Fruit fly (Drosophila melanogaster) whole organism, prepupa: Measurements from ENCODE around the gene ebd2.
A peak's percentile ranks its signal among the peaks of the same experiment; 100 is the strongest.

ENCODE experiments used
- Blimp-1 ChIP-seq: fragments of 200-800 bp; sonication (Bioruptor generic); optimal IDR thresholded peaks from 3 replicates; lab custom pipeline; 2017; ENCODE audit warnings: missing biosample characterization, missing genetic modification characterization, mild to moderate bottlenecking, moderate library complexity, missing genetic modification reagents
- CG10631 ChIP-seq: fragments of 200-800 bp; sonication (Bioruptor generic); optimal IDR thresholded peaks from 2 replicates; lab custom pipeline; 2016; ENCODE audit warnings: missing biosample characterization, missing genetic modification characterization
- CG10669 ChIP-seq: fragments of 200-800 bp; sonication (Bioruptor generic); optimal IDR thresholded peaks from 3 replicates; lab custom pipeline; 2018; ENCODE audit warnings: missing biosample characterization, mild to moderate bottlenecking, missing genetic modification characterization, moderate library complexity
- CG11762 ChIP-seq: fragments of 200-800 bp; sonication (Bioruptor generic); optimal IDR thresholded peaks from 3 replicates; lab custom pipeline; 2016; ENCODE audit warnings: missing biosample characterization, missing genetic modification characterization; ENCODE audit not compliant: insufficient read depth
- CG15336 ChIP-seq: fragments of 200-800 bp; sonication (Bioruptor generic); IDR thresholded peaks from 2 replicates; pipeline ENCODE4 v1.3.6; 2022; ENCODE audit warnings: missing biosample characterization, missing genetic modification characterization
- CG3032 ChIP-seq: fragments of 200-800 bp; optimal IDR thresholded peaks from 2 replicates; lab custom pipeline; 2019; ENCODE audit warnings: missing biosample characterization, mild to moderate bottlenecking, missing genetic modification characterization, moderate library complexity
- CG34406 ChIP-seq: fragments of 200-800 bp; sonication (Bioruptor generic); optimal IDR thresholded peaks from 3 replicates; lab custom pipeline; 2016; ENCODE audit warnings: missing biosample characterization, missing genetic modification characterization
- CG3919 ChIP-seq: fragments of 200-800 bp; sonication (Bioruptor generic); optimal IDR thresholded peaks from 3 replicates; lab custom pipeline; 2016; ENCODE audit warnings: missing biosample characterization, missing genetic modification characterization
- CG4318 ChIP-seq: fragments of 200-800 bp; sonication (Bioruptor generic); optimal IDR thresholded peaks from 3 replicates; lab custom pipeline; 2017; ENCODE audit warnings: missing biosample characterization, mild to moderate bottlenecking, missing genetic modification characterization
- CG6808 ChIP-seq: fragments of 200-800 bp; sonication (Bioruptor generic); optimal IDR thresholded peaks from 3 replicates; lab custom pipeline; 2017; ENCODE audit warnings: missing biosample characterization, missing genetic modification characterization, mild to moderate bottlenecking, moderate library complexity, missing genetic modification reagents
- CG6854 ChIP-seq: fragments of 200-800 bp; sonication (Bioruptor generic); optimal IDR thresholded peaks from 2 replicates; lab custom pipeline; 2017; ENCODE audit warnings: missing biosample characterization, mild to moderate bottlenecking, missing genetic modification characterization
- CG7368 ChIP-seq: fragments of 200-800 bp; sonication (Bioruptor generic); optimal IDR thresholded peaks from 3 replicates; lab custom pipeline; 2016; ENCODE audit warnings: missing biosample characterization, missing genetic modification characterization
- CG8119 ChIP-seq: fragments of 200-800 bp; sonication (Bioruptor generic); IDR thresholded peaks from 3 replicates; pipeline ENCODE4 v1.3.6; 2022; ENCODE audit warnings: missing biosample characterization, missing genetic modification characterization
- CG8632 ChIP-seq: fragments of 200-800 bp; sonication (Bioruptor generic); optimal IDR thresholded peaks from 3 replicates; lab custom pipeline; 2016; ENCODE audit warnings: missing biosample characterization, missing genetic modification characterization
- CG9139 ChIP-seq: fragments of 200-800 bp; sonication (Bioruptor generic); optimal IDR thresholded peaks from 3 replicates; lab custom pipeline; 2017; ENCODE audit warnings: missing biosample characterization, mild to moderate bottlenecking, missing genetic modification characterization
- Eip78C ChIP-seq: fragments of 200-800 bp; sonication (Bioruptor generic); peaks from one replicate; lab custom pipeline; 2016; ENCODE audit warnings: missing biosample characterization, missing genetic modification characterization
- Eip93F ChIP-seq: fragments of 200-800 bp; sonication (Bioruptor generic); optimal IDR thresholded peaks from 2 replicates; lab custom pipeline; 2016; ENCODE audit warnings: missing biosample characterization, mild to moderate bottlenecking, missing genetic modification characterization
- Gug ChIP-seq: fragments of 200-800 bp; sonication (Bioruptor generic); IDR thresholded peaks from 2 replicates; pipeline ENCODE4 v1.3.6; 2022; ENCODE audit warnings: missing biosample characterization, missing genetic modification characterization
- Hr39 ChIP-seq: fragments of 200-800 bp; sonication (Bioruptor generic); optimal IDR thresholded peaks from 2 replicates; lab custom pipeline; 2016; ENCODE audit warnings: missing biosample characterization, missing genetic modification characterization
- Hr4 ChIP-seq: fragments of 200-800 bp; sonication (Bioruptor generic); optimal IDR thresholded peaks from 3 replicates; lab custom pipeline; 2016; ENCODE audit warnings: missing biosample characterization, missing genetic modification characterization
- Met ChIP-seq: fragments of 200-800 bp; sonication (Bioruptor generic); optimal IDR thresholded peaks from 3 replicates; lab custom pipeline; 2016; ENCODE audit warnings: missing biosample characterization, missing genetic modification characterization
- OdsH ChIP-seq: fragments of 200-800 bp; sonication (Bioruptor generic); optimal IDR thresholded peaks from 3 replicates; lab custom pipeline; 2016; ENCODE audit warnings: missing biosample characterization, missing genetic modification characterization
- Smox ChIP-seq: fragments of 200-800 bp; sonication (Bioruptor generic); optimal IDR thresholded peaks from 3 replicates; lab custom pipeline; 2016; ENCODE audit warnings: missing biosample characterization, missing genetic modification characterization
- Sox102F ChIP-seq: fragments of 200-800 bp; sonication (Bioruptor generic); optimal IDR thresholded peaks from 2 replicates; lab custom pipeline; 2016; ENCODE audit warnings: missing biosample characterization, mild to moderate bottlenecking, missing genetic modification characterization
- Sox14 ChIP-seq: fragments of 200-800 bp; sonication (Bioruptor generic); optimal IDR thresholded peaks from 3 replicates; lab custom pipeline; 2016; ENCODE audit warnings: missing biosample characterization, missing genetic modification characterization
- Sox15 ChIP-seq: fragments of 200-800 bp; sonication (Bioruptor generic); optimal IDR thresholded peaks from 3 replicates; lab custom pipeline; 2016; ENCODE audit warnings: missing biosample characterization, missing genetic modification characterization
- cyc ChIP-seq: fragments of 200-800 bp; sonication (Bioruptor generic); optimal IDR thresholded peaks from 3 replicates; lab custom pipeline; 2016; ENCODE audit warnings: missing biosample characterization, missing genetic modification characterization
- esn ChIP-seq: fragments of 200-800 bp; sonication (Bioruptor generic); optimal IDR thresholded peaks from 2 replicates; lab custom pipeline; 2016; ENCODE audit warnings: missing biosample characterization, mild to moderate bottlenecking, missing genetic modification characterization, moderate library complexity
- fd59A ChIP-seq: fragments of 200-800 bp; sonication (Bioruptor generic); optimal IDR thresholded peaks from 2 replicates; lab custom pipeline; 2017; ENCODE audit warnings: missing biosample characterization, mild to moderate bottlenecking, missing genetic modification characterization, missing genetic modification reagents
- lz ChIP-seq: fragments of 200-800 bp; sonication (Bioruptor generic); optimal IDR thresholded peaks from 3 replicates; lab custom pipeline; 2016; ENCODE audit warnings: missing biosample characterization, missing genetic modification characterization
- net ChIP-seq: fragments of 200-800 bp; sonication (Bioruptor generic); optimal IDR thresholded peaks from 3 replicates; lab custom pipeline; 2016; ENCODE audit warnings: missing biosample characterization, missing genetic modification characterization
- pdm3 ChIP-seq: fragments of 200-800 bp; sonication (Bioruptor generic); optimal IDR thresholded peaks from 3 replicates; lab custom pipeline; 2016; ENCODE audit warnings: missing biosample characterization, missing genetic modification characterization
- salr ChIP-seq, 2 experiments: fragments of 200-800 bp; sonication (Bioruptor generic); optimal IDR thresholded peaks; 3 replicates each; lab custom pipeline; 2016 to 2018; ENCODE audit warnings: missing biosample characterization in 2 of 2, missing genetic modification characterization in 2 of 2, mild to moderate bottlenecking in 1 of 2
- ss ChIP-seq, 2 experiments: fragments of 200-800 bp; sonication (Bioruptor generic); optimal IDR thresholded peaks; 2 replicates in 1 of 2; 3 replicates in 1 of 2; lab custom pipeline; 2017 to 2018; ENCODE audit warnings: mild to moderate bottlenecking in 2 of 2, missing biosample characterization in 2 of 2, missing genetic modification characterization in 2 of 2, moderate library complexity in 1 of 2
- svp ChIP-seq: fragments of 200-800 bp; sonication (Bioruptor generic); peaks from one replicate; lab custom pipeline; 2016; ENCODE audit warnings: missing biosample characterization, missing genetic modification characterization
- topi ChIP-seq: fragments of 200-800 bp; sonication (Bioruptor generic); optimal IDR thresholded peaks from 3 replicates; lab custom pipeline; 2016; ENCODE audit warnings: missing biosample characterization, missing genetic modification characterization

The ebd2 gene

dm6 chr3L:21363926-21364537 lies 14.9 kb upstream of the ebd2 start (continued):
- TF ChIP-seq CG8632 (GFP tag; lab: Kevin White, UChicago), result no peak
- TF ChIP-seq CG10669 (GFP tag; lab: Kevin White, UChicago), result peak; percentile 6
- TF ChIP-seq CG3919 (GFP tag; lab: Kevin White, UChicago), result no peak
- no peak for TF ChIP-seq CG11762
- TF ChIP-seq Sox102F, result no peak
- peak; percentile 29 for TF ChIP-seq pdm3 (GFP tag; lab: Kevin White, UChicago)
- no peak for TF ChIP-seq CG15336
- TF ChIP-seq CG3032 (tag; lab: Kevin White, UChicago), result no peak
- no peak for TF ChIP-seq ss (GFP tag; optimal IDR thresholded peaks at IDR 0.05; lab: Kevin White, UChicago)
- no peak for TF ChIP-seq CG6808 (GFP tag; lab: Kevin White, UChicago)

- no peak for TF ChIP-seq CG15336
- no peak for TF ChIP-seq esn (GFP tag; lab: Kevin White, UChicago)
- no peak for TF ChIP-seq CG34406 (GFP tag; lab: Kevin White, UChicago)
- no peak for TF ChIP-seq lz (GFP tag; lab: Kevin White, UChicago)
- no peak for TF ChIP-seq Met (GFP tag; lab: Kevin White, UChicago)
- TF ChIP-seq Blimp-1, result no peak
- no peak for TF ChIP-seq svp (GFP tag; lab: Kevin White, UChicago)
- TF ChIP-seq Sox14 (GFP tag; lab: Kevin White, UChicago), result no peak
- no peak for TF ChIP-seq Hr39
Observed at dm6 chr3L:21359879-21360278, 10.8 kb upstream of the ebd2 start, which contains the start of gene CG32440. CG32440 (plus strand) TSS chr3L:21360179.

- TF ChIP-seq Sox15 (no peak), Sox102F (no peak), Hr39 (no peak), Gug (GFP tag; lab: Robert Waterston, UW) (no peak), Smox (GFP tag; lab: Kevin White, UChicago) (no peak), CG4318 (GFP tag; lab: Kevin White, UChicago) (no peak), fd59A (GFP tag; lab: Kevin White, UChicago) (no peak), salr (GFP tag; optimal IDR thresholded peaks at IDR 0.05; lab: Kevin White, UChicago) (no peak), Eip78C (GFP tag; lab: Kevin White, UChicago) (no peak), CG10631 (GFP tag; lab: Kevin White, UChicago) (no peak), cyc (GFP tag; lab: Kevin White, UChicago) (no peak), topi (no peak)
- TF ChIP-seq, all 60 proteins: peak for 0
Observed at dm6 chr3L:21357383-21357782, 8.3 kb upstream of the ebd2 start, which contains the start of gene CG32437. CG32437 (plus strand) TSS chr3L:21357683.

DNA sequence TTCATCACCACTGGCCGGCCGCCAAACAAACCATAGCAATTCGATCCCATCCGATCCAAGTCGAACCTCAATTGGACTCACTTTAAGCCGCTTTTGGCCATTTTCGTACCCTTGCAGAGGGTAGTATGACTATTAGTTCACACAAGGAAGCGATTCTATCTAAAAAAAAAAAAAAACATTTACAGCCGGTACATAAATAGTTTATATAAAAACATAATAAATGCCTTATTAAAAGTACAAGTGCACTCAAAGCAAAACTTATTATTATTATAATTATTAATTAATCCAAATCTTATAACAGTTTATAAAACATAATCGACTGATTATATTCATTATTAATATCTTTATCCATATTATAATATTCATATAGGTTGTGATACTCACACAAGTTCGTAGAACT lies 7.3 kb upstream of the ebd2 start, which contains the start of gene CG12971:
Gene CG12971 (minus strand): TSS at position 101 of the 400 bp plus-strand sequence.
- TF ChIP-seq CG8119 (GFP tag; lab: Robert Waterston, UW), result no peak
- no peak for TF ChIP-seq CG11762
- TF ChIP-seq CG7368 (GFP tag; lab: Kevin White, UChicago), result no peak
- TF ChIP-seq Gug (GFP tag; lab: Robert Waterston, UW), result no peak
- TF ChIP-seq CG6854, result no peak
- no peak for TF ChIP-seq net (GFP tag; lab: Kevin White, UChicago)
- no peak for TF ChIP-seq Eip93F (GFP tag; lab: Kevin White, UChicago)
- TF ChIP-seq Eip78C (GFP tag; lab: Kevin White, UChicago), result no peak
- no peak for TF ChIP-seq CG4318 (GFP tag; lab: Kevin White, UChicago)
- TF ChIP-seq CG10669 (GFP tag; lab: Kevin White, UChicago), result no peak
- TF ChIP-seq CG9139 (GFP tag; lab: Kevin White, UChicago), result no peak
- no peak for TF ChIP-seq Sox15
- no peak for TF ChIP-seq Met (GFP tag; lab: Kevin White, UChicago)
- TF ChIP-seq OdsH (GFP tag; lab: Kevin White, UChicago), result no peak
- no peak for TF ChIP-seq Sox102F
- no peak for TF ChIP-seq Hr4 (GFP tag; lab: Kevin White, UChicago)
- no peak for TF ChIP-seq Sox14 (GFP tag; lab: Kevin White, UChicago)
- TF ChIP-seq lz (GFP tag; lab: Kevin White, UChicago), result no peak
